Worm (Caenorhabditis elegans): Measurements from ENCODE around the gene T11B7.1.

The T11B7.1 gene

DNA sequence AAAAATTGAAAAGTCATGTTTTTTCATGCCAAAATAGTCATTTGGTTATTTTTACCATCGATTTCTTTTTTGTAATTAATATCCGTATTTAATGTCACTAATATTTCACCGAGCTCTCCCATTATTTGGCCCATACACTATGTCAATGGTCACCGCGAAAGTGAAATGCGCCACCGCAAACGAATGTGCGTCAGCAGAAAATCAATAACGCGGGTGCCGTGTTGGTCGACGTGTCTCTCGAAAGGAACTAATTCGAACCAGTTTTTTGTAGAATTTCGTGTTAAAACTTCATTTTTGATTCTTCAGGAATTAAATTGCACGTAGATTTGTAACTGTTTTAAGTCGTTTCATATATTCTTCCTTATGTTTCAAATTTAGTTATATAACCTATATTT, 13.9 kb upstream of the T11B7.1 start:
- TF ChIP-seq mml-1 (tag; optimal IDR thresholded peaks at IDR 0.05) (no peak), eor-1 (tag; optimal IDR thresholded peaks at IDR 0.05) (no peak), ZK546.5 (tag; optimal IDR thresholded peaks at IDR 0.05) (no peak), pha-4 (tag; optimal IDR thresholded peaks at IDR 0.05) (peak; percentile 9), jun-1 (tag; optimal IDR thresholded peaks at IDR 0.05) (peak; percentile 7), nfya-1 (tag; optimal IDR thresholded peaks at IDR 0.05; ENCODE audit: insufficient read depth) (peak; percentile 37), skn-1 (tag; optimal IDR thresholded peaks at IDR 0.05) (no peak), sea-2 (GFP tag; optimal IDR thresholded peaks at IDR 0.05) (no peak), lsy-12 (tag; optimal IDR thresholded peaks at IDR 0.05) (no peak), ceh-28 (tag; optimal IDR thresholded peaks at IDR 0.05) (peak; percentile 22), nhr-25 (tag; optimal IDR thresholded peaks at IDR 0.05) (peak; percentile 3), lin-15B (tag; optimal IDR thresholded peaks at IDR 0.05) (peak; percentile 19), hmg-11 (tag; optimal IDR thresholded peaks at IDR 0.05) (peak; percentile 65), nhr-12 (tag; optimal IDR thresholded peaks at IDR 0.05) (no peak)

DNA sequence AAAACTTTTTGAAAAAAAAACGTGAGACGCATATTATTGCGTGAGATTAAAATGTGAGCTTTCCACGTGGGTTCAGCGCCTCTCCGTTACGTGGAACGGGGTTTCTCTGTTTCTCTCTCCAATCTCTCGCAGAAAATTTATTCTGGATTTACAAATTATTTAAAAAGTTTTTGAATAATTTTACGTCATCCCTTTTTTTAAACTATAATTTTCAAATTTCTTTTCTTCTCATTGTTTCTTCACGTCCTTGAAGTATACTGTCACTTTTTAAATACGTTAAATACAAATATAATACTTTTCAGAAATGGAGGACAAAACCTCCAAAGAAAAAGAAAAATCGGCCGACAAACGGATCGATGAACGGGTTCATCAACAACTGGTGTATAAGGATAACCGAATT, 13.0 kb upstream of the T11B7.1 start, which contains the start of gene T28C6.7:
Gene T28C6.7, plus strand, starts transcription at position 301 of the 400 bp plus-strand sequence.
- no peak for TF ChIP-seq fkh-10 (GFP tag; optimal IDR thresholded peaks at IDR 0.05)
- TF ChIP-seq R02D3.7 (tag; optimal IDR thresholded peaks at IDR 0.05) = no peak
- TF ChIP-seq lin-15B (tag; optimal IDR thresholded peaks at IDR 0.05) = no peak
- TF ChIP-seq nhr-67 (tag; optimal IDR thresholded peaks at IDR 0.05) = no peak
- TF ChIP-seq ceh-9 (tag; optimal IDR thresholded peaks at IDR 0.05) = no peak
- TF ChIP-seq zag-1 (tag; optimal IDR thresholded peaks at IDR 0.05) = no peak
- no peak for TF ChIP-seq nhr-76 (tag; optimal IDR thresholded peaks at IDR 0.05)
- TF ChIP-seq daf-12 (tag; optimal IDR thresholded peaks at IDR 0.05) = no peak
- TF ChIP-seq mml-1 (tag; optimal IDR thresholded peaks at IDR 0.05) = no peak
- no peak for TF ChIP-seq ztf-11 (tag; optimal IDR thresholded peaks at IDR 0.05)
- no peak for TF ChIP-seq jun-1 (tag; optimal IDR thresholded peaks at IDR 0.05)

DNA sequence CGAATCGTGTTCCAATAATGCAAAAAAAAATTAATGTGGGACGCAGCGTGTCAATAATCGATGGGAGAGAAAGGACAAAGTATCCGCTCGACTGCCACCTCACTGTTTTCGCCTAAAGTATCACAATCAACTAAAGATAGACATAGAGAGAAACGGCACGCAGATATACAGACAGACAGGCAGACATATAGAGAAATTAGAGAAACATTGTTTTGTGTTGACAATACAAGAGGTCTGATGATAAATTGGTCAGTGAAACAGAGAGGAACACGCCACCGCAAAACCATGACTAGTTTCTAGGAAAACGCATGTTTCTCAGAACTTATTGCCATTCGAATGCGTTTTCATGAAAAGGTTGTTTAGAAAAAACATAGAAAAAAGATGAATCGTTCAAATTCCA, 9.9 kb upstream of the T11B7.1 start, which contains the start of gene T28C6.8:
Gene T28C6.8, minus strand, starts transcription at position 137 of the 400 bp plus-strand sequence.
- TF ChIP-seq fkh-10 (GFP tag; optimal IDR thresholded peaks at IDR 0.05) (no peak), R02D3.7 (tag; optimal IDR thresholded peaks at IDR 0.05) (peak; percentile 7), lin-15B (tag; optimal IDR thresholded peaks at IDR 0.05) (peak; percentile 1), nhr-43 (tag; optimal IDR thresholded peaks at IDR 0.05; ENCODE audit: poor library complexity, severe bottlenecking) (no peak), ceh-28 (tag; optimal IDR thresholded peaks at IDR 0.05) (peak; percentile 38), pha-4 (tag; optimal IDR thresholded peaks at IDR 0.05) (peak; percentile 89), nhr-25 (tag; optimal IDR thresholded peaks at IDR 0.05) (peak; percentile 66), nhr-76 (tag; optimal IDR thresholded peaks at IDR 0.05) (no peak), elt-1 (tag; optimal IDR thresholded peaks at IDR 0.05) (no peak), nhr-23 (tag; optimal IDR thresholded peaks at IDR 0.05) (peak; percentile 21), pqm-1 (tag; optimal IDR thresholded peaks at IDR 0.05) (peak; percentile 88), elt-2 (tag; optimal IDR thresholded peaks at IDR 0.05) (peak; percentile 45), skn-1 (tag; optimal IDR thresholded peaks at IDR 0.05) (no peak), fos-1 (tag; optimal IDR thresholded peaks at IDR 0.05) (no peak)

DNA sequence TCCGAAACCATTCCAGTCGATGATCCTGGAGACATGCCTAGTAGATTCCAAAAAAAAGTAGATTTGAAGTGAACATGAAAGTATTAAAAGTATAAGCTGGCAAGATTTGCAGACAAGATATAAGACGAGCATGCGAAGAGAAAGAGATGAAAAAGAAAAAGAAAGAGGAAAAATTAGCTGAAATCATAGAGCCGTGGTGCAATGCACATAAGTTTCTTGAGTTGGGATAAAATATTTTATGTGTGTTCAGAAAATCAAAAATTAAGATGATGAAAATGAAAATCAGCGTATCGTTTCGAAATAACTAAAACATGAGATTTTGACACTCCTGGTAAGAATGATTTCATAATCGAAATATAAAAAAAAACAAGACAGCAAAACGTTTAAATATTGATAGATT, 3.9 kb downstream of the T11B7.1 start, which contains the start of gene T11B7.2:
Gene T11B7.2, minus strand, starts transcription at position 101 of the 400 bp plus-strand sequence.
- TF ChIP-seq hmg-11 (tag; optimal IDR thresholded peaks at IDR 0.05) = no peak

DNA sequence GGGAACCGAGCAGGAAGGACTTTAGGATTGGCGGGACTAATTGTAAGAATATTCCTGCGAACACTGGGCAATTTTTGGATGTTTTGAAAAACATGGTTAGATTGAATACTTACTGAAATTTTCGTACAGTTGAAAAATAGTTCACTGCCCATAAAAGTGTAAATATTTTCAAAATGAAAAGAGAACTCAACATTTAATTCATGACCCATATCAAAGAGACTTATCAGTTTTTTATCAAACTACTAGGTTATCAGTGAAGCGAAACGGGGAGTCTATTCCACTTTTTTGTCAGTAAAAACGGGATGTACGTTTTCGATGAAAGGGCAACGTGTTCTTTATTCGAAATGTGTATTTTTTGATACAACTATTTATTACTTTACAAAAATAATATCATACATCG, 5.4 kb downstream of the T11B7.1 start:
- TF ChIP-seq pha-4 (tag; optimal IDR thresholded peaks at IDR 0.05) (peak; percentile 23), elt-2 (tag; optimal IDR thresholded peaks at IDR 0.05) (peak; percentile 81), sea-2 (GFP tag; optimal IDR thresholded peaks at IDR 0.05) (no peak), nfya-1 (tag; optimal IDR thresholded peaks at IDR 0.05; ENCODE audit: insufficient read depth) (no peak), jun-1 (tag; optimal IDR thresholded peaks at IDR 0.05) (peak; percentile 4), pqm-1 (tag; optimal IDR thresholded peaks at IDR 0.05) (peak; percentile 55)

DNA sequence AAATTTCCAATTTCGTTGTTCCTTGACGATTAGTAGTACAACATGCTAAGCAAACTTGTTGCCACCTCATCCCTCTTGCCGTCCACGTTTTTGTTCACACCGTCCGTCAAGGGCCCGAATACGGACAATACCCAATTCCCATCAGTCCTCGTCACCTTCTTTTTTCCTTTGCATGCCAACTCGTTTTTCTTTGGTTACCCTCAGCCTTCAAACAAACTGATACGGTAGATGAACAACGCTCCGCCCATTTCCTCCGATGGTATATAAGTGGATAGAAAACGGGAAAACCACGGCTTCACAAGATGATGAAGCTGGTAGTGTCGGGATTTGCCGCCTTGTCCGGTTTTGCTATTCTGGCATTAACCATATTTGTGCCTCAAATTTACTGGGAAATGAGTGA, 7.4 kb downstream of the T11B7.1 start, which contains the start of gene col-118:
Gene col-118, plus strand, starts transcription at position 301 of the 400 bp plus-strand sequence.
- TF ChIP-seq fos-1 (tag; optimal IDR thresholded peaks at IDR 0.05) (no peak), unc-62 (GFP tag; optimal IDR thresholded peaks at IDR 0.05) (no peak), aly-2 (tag; optimal IDR thresholded peaks at IDR 0.05) (no peak), R02D3.7 (tag; optimal IDR thresholded peaks at IDR 0.05) (no peak), fkh-2 (tag; optimal IDR thresholded peaks at IDR 0.05) (no peak), ceh-28 (tag; optimal IDR thresholded peaks at IDR 0.05) (no peak), ceh-9 (tag; optimal IDR thresholded peaks at IDR 0.05) (no peak), nhr-237 (tag; optimal IDR thresholded peaks at IDR 0.05) (no peak), elt-2 (tag; optimal IDR thresholded peaks at IDR 0.05) (no peak), unc-39 (tag; optimal IDR thresholded peaks at IDR 0.05) (no peak), jun-1 (tag; optimal IDR thresholded peaks at IDR 0.05) (no peak), zag-1 (tag; optimal IDR thresholded peaks at IDR 0.05) (no peak), hmg-11 (tag; optimal IDR thresholded peaks at IDR 0.05) (no peak), elt-1 (tag; optimal IDR thresholded peaks at IDR 0.05) (no peak), egl-27 (tag; optimal IDR thresholded peaks at IDR 0.05) (no peak), ama-1 (optimal IDR thresholded peaks at IDR 0.05) (no peak), nhr-43 (tag; optimal IDR thresholded peaks at IDR 0.05; ENCODE audit: poor library complexity, severe bottlenecking) (no peak), ceh-16 (tag; optimal IDR thresholded peaks at IDR 0.05) (no peak), mml-1 (tag; optimal IDR thresholded peaks at IDR 0.05) (no peak)
